Worm (Caenorhabditis elegans) whole organism, L4 larva: ENCODE results near the gene elo-5.

Experiments
- Y105C5A.15 ChIP-seq: fragments of 200-800 bp; sonication (Bioruptor generic); IDR thresholded peaks from 2 replicates; pipeline ENCODE4 v1.3.6; 2022; ENCODE audit warnings: missing genetic modification characterization, missing compliant biosample characterization
- fkh-10 ChIP-seq: fragments of 150-350 bp; optimal IDR thresholded peaks from 2 replicates; lab custom pipeline; 2014; ENCODE audit warnings: missing biosample characterization, missing genetic modification reagents, missing genetic modification characterization
- lim-7 ChIP-seq: fragments of 200-800 bp; sonication (Bioruptor generic); IDR thresholded peaks from 2 replicates; pipeline ENCODE4 v1.3.6; 2022; ENCODE audit warnings: missing genetic modification characterization, missing compliant biosample characterization
- lin-13 ChIP-seq: fragments of 150-350 bp; optimal IDR thresholded peaks from 2 replicates; lab custom pipeline; 2014; ENCODE audit warnings: missing biosample characterization, missing genetic modification reagents, missing genetic modification characterization
- lin-15B ChIP-seq: fragments of 150-350 bp; sonication (generic microtip); optimal IDR thresholded peaks from 3 replicates; lab custom pipeline; 2014; ENCODE audit warnings: missing biosample characterization, missing genetic modification characterization
- mxl-2 ChIP-seq: fragments of 200-800 bp; sonication (Bioruptor generic); conservative IDR thresholded peaks from 2 replicates; pipeline ENCODE4 v1.3.6; 2022; ENCODE audit warnings: missing genetic modification reagents, missing genetic modification characterization, missing compliant biosample characterization
- mxl-3 ChIP-seq: fragments of 200-800 bp; sonication (Bioruptor generic); optimal IDR thresholded peaks from 2 replicates; lab custom pipeline; 2018; ENCODE audit warnings: mild to moderate bottlenecking, missing genetic modification characterization, missing compliant biosample characterization
- nhr-11 ChIP-seq: fragments of 150-350 bp; optimal IDR thresholded peaks from 2 replicates; lab custom pipeline; 2014; ENCODE audit warnings: missing biosample characterization, missing genetic modification characterization
- pha-4 ChIP-seq, 2 experiments: fragments of 150-350 bp in 1 of 2; fragments of 200-800 bp in 1 of 2; sonication (Bioruptor generic) in 1 of 2; IDR thresholded peaks in 1 of 2; optimal IDR thresholded peaks in 1 of 2; 2 replicates each; pipeline versions ENCODE4 v1.3.6 to Lab custom; 2014 to 2022; ENCODE audit warnings: missing genetic modification characterization in 2 of 2, missing genetic modification reagents in 2 of 2, missing biosample characterization in 1 of 2, missing compliant biosample characterization in 1 of 2
- ztf-11 ChIP-seq: fragments of 150-350 bp; optimal IDR thresholded peaks from 2 replicates; lab custom pipeline; 2014; ENCODE audit warnings: missing biosample characterization, missing genetic modification characterization

DNA sequence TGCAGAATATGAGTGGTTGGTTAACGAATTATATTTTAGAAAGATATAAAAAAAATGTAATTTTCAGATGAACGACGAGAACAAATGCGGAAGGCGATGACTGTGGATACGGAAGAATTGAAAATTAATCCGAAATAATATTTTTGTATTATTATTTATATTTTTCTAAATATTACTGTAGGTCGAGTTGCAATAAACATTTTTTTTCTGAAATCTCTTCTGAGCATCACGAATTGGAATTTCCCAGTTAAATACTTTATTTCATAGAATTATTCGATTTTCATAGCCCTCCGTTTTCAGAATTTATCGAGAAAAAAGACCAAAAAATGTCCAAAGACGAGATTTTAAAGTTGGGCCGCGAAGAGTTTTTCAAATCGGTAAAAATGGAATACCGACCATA lies 20.6 kb upstream of the elo-5 start, which contains the start of gene ZK616.2:
- TF ChIP-seq lin-15B (tag; lab: Kevin White, UChicago) (no peak), Y105C5A.15 (GFP tag; lab: Robert Waterston, UW) (no peak), pha-4 (GFP tag; IDR thresholded peaks at IDR 0.05; lab: Robert Waterston, UW) (no peak), pha-4 (tag; optimal IDR thresholded peaks at IDR 0.05; lab: Kevin White, UChicago) (no peak), nhr-11 (tag; lab: Kevin White, UChicago) (no peak), lin-13 (GFP tag; lab: Kevin White, UChicago) (no peak), ztf-11 (tag; lab: Kevin White, UChicago) (no peak), mxl-3 (no peak), mxl-2 (GFP tag; lab: Robert Waterston, UW) (no peak), lim-7 (no peak), fkh-10 (GFP tag; lab: Kevin White, UChicago) (no peak)
